Fruit fly (Drosophila melanogaster): ENCODE results near the gene sim.

dm6 chr3R:13009595-13009994 lies 48.0 kb upstream of the sim start, which contains the start of gene CG11656:
- TF ChIP-seq Vsx2 (GFP tag; optimal IDR thresholded peaks at IDR 0.05; ENCODE audit: partially characterized antibody) (no peak), N (GFP tag; optimal IDR thresholded peaks at IDR 0.05) (no peak)

Measured in whole organism, wandering third instar larva.